Fruit fly (Drosophila melanogaster): ENCODE data around the gene Ccdc56.

Ccdc56 gene

dm6 chr3L:11683819-11684521 is 24.8 kb upstream of the Ccdc56 start, which contains the start of gene Sugb (continued):
- TF ChIP-seq Hmx (GFP tag; optimal IDR thresholded peaks at IDR 0.05): peak; percentile 27
- peak; percentile 52 for TF ChIP-seq CG8924 (tag; optimal IDR thresholded peaks at IDR 0.05)
- peak; percentile 60 to 68 for TF ChIP-seq Pdp1 (GFP tag; optimal IDR thresholded peaks at IDR 0.05)
- peak; percentile 44 for TF ChIP-seq nau (GFP tag; optimal IDR thresholded peaks at IDR 0.05)
- TF ChIP-seq CG11504 (tag; optimal IDR thresholded peaks at IDR 0.05): peak; percentile 66
- TF ChIP-seq inv (GFP tag; IDR thresholded peaks at IDR 0.05; ENCODE audit: partially characterized antibody): 0 out of 2 replicates have a peak, but pooled peaks have one; percentile 6
- peak; percentile 75 for TF ChIP-seq Drgx (GFP tag; IDR thresholded peaks at IDR 0.05)
- TF ChIP-seq dmrt11E (tag; optimal IDR thresholded peaks at IDR 0.05): peak; percentile 23
- peak; percentile 62 for TF ChIP-seq HLH3B (GFP tag; IDR thresholded peaks at IDR 0.05)
- peak; percentile 79 for TF ChIP-seq sob (GFP tag; IDR thresholded peaks at IDR 0.05)
- peak; percentile 3 for TF ChIP-seq en (GFP tag; optimal IDR thresholded peaks at IDR 0.05)
- peak; percentile 92 for TF ChIP-seq Med (GFP tag)
- TF ChIP-seq CG30403 (GFP tag; optimal IDR thresholded peaks at IDR 0.05): peak; percentile 79
- TF ChIP-seq CG18262 (tag; optimal IDR thresholded peaks at IDR 0.05): peak; percentile 24
- peak; percentile 61 for TF ChIP-seq CG13296 (GFP tag; optimal IDR thresholded peaks at IDR 0.05)
- peak; percentile 63 for TF ChIP-seq unpg (GFP tag; optimal IDR thresholded peaks at IDR 0.05)
- peak; percentile 66 for TF ChIP-seq caup (GFP tag; optimal IDR thresholded peaks at IDR 0.05; ENCODE audit: severe bottlenecking)
- peak; percentile 7; the same call in 1 of the 2 replicates for TF ChIP-seq CG4730 (GFP tag; IDR thresholded peaks at IDR 0.05)
- no peak for TF ChIP-seq tll (GFP tag; optimal IDR thresholded peaks at IDR 0.05)
- TF ChIP-seq da (GFP tag; optimal IDR thresholded peaks at IDR 0.05): no peak
- peak; percentile 65; the same call in 1 of the 2 replicates for TF ChIP-seq amos (GFP tag; IDR thresholded peaks at IDR 0.05; ENCODE audit: partially characterized antibody)
- TF ChIP-seq Hand (GFP tag; optimal IDR thresholded peaks at IDR 0.05): peak; percentile 37
- peak; percentile 58 for TF ChIP-seq nom (GFP tag; optimal IDR thresholded peaks at IDR 0.05)
- TF ChIP-seq CG16863 (GFP tag; optimal IDR thresholded peaks at IDR 0.05): peak; percentile 7
- TF ChIP-seq ewg (GFP tag; optimal IDR thresholded peaks at IDR 0.05): peak; percentile 21
- TF ChIP-seq sug (tag; optimal IDR thresholded peaks at IDR 0.05): peak; percentile 86
- peak; percentile 26 for TF ChIP-seq Blimp-1 (GFP tag; optimal IDR thresholded peaks at IDR 0.05)
- TF ChIP-seq CG31388 (GFP tag; optimal IDR thresholded peaks at IDR 0.05): no peak
- peak; percentile 52 for TF ChIP-seq CG16813 (GFP tag; IDR thresholded peaks at IDR 0.05; ENCODE audit: partially characterized antibody)
- TF ChIP-seq jing (GFP tag; optimal IDR thresholded peaks at IDR 0.05): no peak
- TF ChIP-seq pan (optimal IDR thresholded peaks at IDR 0.05): no peak
- peak in 1 of 2 experiments; percentile 53 for TF ChIP-seq pan (GFP tag; optimal IDR thresholded peaks at IDR 0.05 in 1 of 2, IDR thresholded peaks at IDR 0.05 in 1 of 2)
- TF ChIP-seq sna (GFP tag; IDR thresholded peaks at IDR 0.05; ENCODE audit: partially characterized antibody): peak; percentile 71
- peak; percentile 63 for TF ChIP-seq rib (GFP tag; IDR thresholded peaks at IDR 0.05)
- no peak for TF ChIP-seq CG6791 (GFP tag; IDR thresholded peaks at IDR 0.05; ENCODE audit: partially characterized antibody)
- TF ChIP-seq CG9817 (tag; optimal IDR thresholded peaks at IDR 0.05): peak; percentile 63
- TF ChIP-seq CG3847 (GFP tag; IDR thresholded peaks at IDR 0.05): peak; percentile 61
- TF ChIP-seq bbx (GFP tag; IDR thresholded peaks at IDR 0.05; ENCODE audit: partially characterized antibody): peak; percentile 56; the same call in 1 of the 2 replicates
- TF ChIP-seq crc (GFP tag; optimal IDR thresholded peaks at IDR 0.05): peak; percentile 38
- no peak for TF ChIP-seq ara (GFP tag; IDR thresholded peaks at IDR 0.05)
- TF ChIP-seq CG6813 (GFP tag; optimal IDR thresholded peaks at IDR 0.05): peak; percentile 42
- no peak for TF ChIP-seq Six4 (GFP tag; optimal IDR thresholded peaks at IDR 0.05)
- TF ChIP-seq CG1233 (GFP tag; optimal IDR thresholded peaks at IDR 0.05): peak; percentile 59
- peak; percentile 66; the same call in 1 of the 2 replicates for TF ChIP-seq Atf6 (GFP tag; IDR thresholded peaks at IDR 0.05)
- TF ChIP-seq chinmo (GFP tag; IDR thresholded peaks at IDR 0.05; ENCODE audit: partially characterized antibody): 0 out of 4 replicates have a peak, but pooled peaks have one; percentile 62
- peak; percentile 61 for TF ChIP-seq CG17568 (GFP tag; optimal IDR thresholded peaks at IDR 0.05)
- peak; percentile 36; the same call in 1 of the 2 replicates for TF ChIP-seq CG11247 (GFP tag; IDR thresholded peaks at IDR 0.05)

Measured in whole organism, embryonic.